Fruit fly (Drosophila melanogaster) whole organism, prepupa: Measurements from ENCODE around the gene RapGAP1.

Experiments
- Blimp-1 ChIP-seq: fragments of 200-800 bp; sonication (Bioruptor generic); optimal IDR thresholded peaks from 3 replicates; lab custom pipeline; 2017; ENCODE audit warnings: missing biosample characterization, missing genetic modification characterization, mild to moderate bottlenecking, moderate library complexity, missing genetic modification reagents
- CG10631 ChIP-seq: fragments of 200-800 bp; sonication (Bioruptor generic); optimal IDR thresholded peaks from 2 replicates; lab custom pipeline; 2016; ENCODE audit warnings: missing biosample characterization, missing genetic modification characterization
- CG10669 ChIP-seq: fragments of 200-800 bp; sonication (Bioruptor generic); optimal IDR thresholded peaks from 3 replicates; lab custom pipeline; 2018; ENCODE audit warnings: missing biosample characterization, mild to moderate bottlenecking, missing genetic modification characterization, moderate library complexity
- CG11294 ChIP-seq: fragments of 200-800 bp; sonication (Bioruptor generic); IDR thresholded peaks from 2 replicates; pipeline ENCODE4 v1.3.6; 2022; ENCODE audit warnings: missing biosample characterization, missing genetic modification characterization
- CG11762 ChIP-seq: fragments of 200-800 bp; sonication (Bioruptor generic); optimal IDR thresholded peaks from 3 replicates; lab custom pipeline; 2016; ENCODE audit warnings: missing biosample characterization, missing genetic modification characterization; ENCODE audit not compliant: insufficient read depth
- CG11902 ChIP-seq: fragments of 200-800 bp; sonication (Bioruptor generic); optimal IDR thresholded peaks from 3 replicates; lab custom pipeline; 2016; ENCODE audit warnings: missing biosample characterization, missing genetic modification characterization
- CG15336 ChIP-seq: fragments of 200-800 bp; sonication (Bioruptor generic); IDR thresholded peaks from 2 replicates; pipeline ENCODE4 v1.3.6; 2022; ENCODE audit warnings: missing biosample characterization, missing genetic modification characterization
- CG1621 ChIP-seq: fragments of 200-800 bp; sonication (Bioruptor generic); optimal IDR thresholded peaks from 3 replicates; lab custom pipeline; 2018; ENCODE audit warnings: missing biosample characterization, mild to moderate bottlenecking, missing genetic modification characterization
- CG3032 ChIP-seq: fragments of 200-800 bp; optimal IDR thresholded peaks from 2 replicates; lab custom pipeline; 2019; ENCODE audit warnings: missing biosample characterization, mild to moderate bottlenecking, missing genetic modification characterization, moderate library complexity
- CG31627 ChIP-seq: fragments of 200-800 bp; sonication (Bioruptor generic); optimal IDR thresholded peaks from 3 replicates; lab custom pipeline; 2016; ENCODE audit warnings: missing biosample characterization, missing genetic modification characterization
- CG32006 ChIP-seq: fragments of 200-800 bp; sonication (Bioruptor generic); optimal IDR thresholded peaks from 3 replicates; lab custom pipeline; 2017; ENCODE audit warnings: missing biosample characterization, mild to moderate bottlenecking, missing genetic modification characterization
- CG6163 ChIP-seq: fragments of 200-800 bp; sonication (Bioruptor generic); IDR thresholded peaks from 3 replicates; pipeline ENCODE4 v1.3.6; 2022; ENCODE audit warnings: missing biosample characterization, missing genetic modification characterization
- CG6792 ChIP-seq: fragments of 200-800 bp; sonication (Bioruptor generic); optimal IDR thresholded peaks from 3 replicates; lab custom pipeline; 2016; ENCODE audit warnings: missing biosample characterization, missing genetic modification characterization
- CG6808 ChIP-seq: fragments of 200-800 bp; sonication (Bioruptor generic); optimal IDR thresholded peaks from 3 replicates; lab custom pipeline; 2017; ENCODE audit warnings: missing biosample characterization, missing genetic modification characterization, mild to moderate bottlenecking, moderate library complexity, missing genetic modification reagents
- CG6854 ChIP-seq: fragments of 200-800 bp; sonication (Bioruptor generic); optimal IDR thresholded peaks from 2 replicates; lab custom pipeline; 2017; ENCODE audit warnings: missing biosample characterization, mild to moderate bottlenecking, missing genetic modification characterization
- CG7368 ChIP-seq: fragments of 200-800 bp; sonication (Bioruptor generic); optimal IDR thresholded peaks from 3 replicates; lab custom pipeline; 2016; ENCODE audit warnings: missing biosample characterization, missing genetic modification characterization
- CG8119 ChIP-seq: fragments of 200-800 bp; sonication (Bioruptor generic); IDR thresholded peaks from 3 replicates; pipeline ENCODE4 v1.3.6; 2022; ENCODE audit warnings: missing biosample characterization, missing genetic modification characterization
- CG8319 ChIP-seq: fragments of 200-800 bp; sonication (Bioruptor generic); optimal IDR thresholded peaks from 3 replicates; lab custom pipeline; 2016; ENCODE audit warnings: missing biosample characterization, missing genetic modification characterization
- CG8632 ChIP-seq: fragments of 200-800 bp; sonication (Bioruptor generic); optimal IDR thresholded peaks from 3 replicates; lab custom pipeline; 2016; ENCODE audit warnings: missing biosample characterization, missing genetic modification characterization
- Eip75B ChIP-seq: fragments of 200-800 bp; sonication (Bioruptor generic); optimal IDR thresholded peaks from 3 replicates; lab custom pipeline; 2016; ENCODE audit warnings: missing biosample characterization, missing genetic modification characterization
- Eip78C ChIP-seq: fragments of 200-800 bp; sonication (Bioruptor generic); peaks from one replicate; lab custom pipeline; 2016; ENCODE audit warnings: missing biosample characterization, missing genetic modification characterization
- Eip93F ChIP-seq: fragments of 200-800 bp; sonication (Bioruptor generic); optimal IDR thresholded peaks from 2 replicates; lab custom pipeline; 2016; ENCODE audit warnings: missing biosample characterization, mild to moderate bottlenecking, missing genetic modification characterization
- Ets21C ChIP-seq: fragments of 200-800 bp; sonication (Bioruptor generic); optimal IDR thresholded peaks from 3 replicates; lab custom pipeline; 2016; ENCODE audit warnings: missing biosample characterization, missing genetic modification characterization
- Ets96B ChIP-seq: fragments of 200-800 bp; optimal IDR thresholded peaks from 2 replicates; lab custom pipeline; 2019; ENCODE audit warnings: missing biosample characterization, mild to moderate bottlenecking, missing genetic modification characterization, moderate library complexity
- Gug ChIP-seq: fragments of 200-800 bp; sonication (Bioruptor generic); IDR thresholded peaks from 2 replicates; pipeline ENCODE4 v1.3.6; 2022; ENCODE audit warnings: missing biosample characterization, missing genetic modification characterization
- Hr39 ChIP-seq: fragments of 200-800 bp; sonication (Bioruptor generic); optimal IDR thresholded peaks from 2 replicates; lab custom pipeline; 2016; ENCODE audit warnings: missing biosample characterization, missing genetic modification characterization
- Hr4 ChIP-seq: fragments of 200-800 bp; sonication (Bioruptor generic); optimal IDR thresholded peaks from 3 replicates; lab custom pipeline; 2016; ENCODE audit warnings: missing biosample characterization, missing genetic modification characterization
- Lpt ChIP-seq: fragments of 200-800 bp; sonication (Bioruptor generic); optimal IDR thresholded peaks from 3 replicates; lab custom pipeline; 2016; ENCODE audit warnings: missing biosample characterization, missing genetic modification characterization
- Met ChIP-seq: fragments of 200-800 bp; sonication (Bioruptor generic); optimal IDR thresholded peaks from 3 replicates; lab custom pipeline; 2016; ENCODE audit warnings: missing biosample characterization, missing genetic modification characterization
- OdsH ChIP-seq: fragments of 200-800 bp; sonication (Bioruptor generic); optimal IDR thresholded peaks from 3 replicates; lab custom pipeline; 2016; ENCODE audit warnings: missing biosample characterization, missing genetic modification characterization
- Smox ChIP-seq: fragments of 200-800 bp; sonication (Bioruptor generic); optimal IDR thresholded peaks from 3 replicates; lab custom pipeline; 2016; ENCODE audit warnings: missing biosample characterization, missing genetic modification characterization
- Sox14 ChIP-seq: fragments of 200-800 bp; sonication (Bioruptor generic); optimal IDR thresholded peaks from 3 replicates; lab custom pipeline; 2016; ENCODE audit warnings: missing biosample characterization, missing genetic modification characterization
- Sox15 ChIP-seq: fragments of 200-800 bp; sonication (Bioruptor generic); optimal IDR thresholded peaks from 3 replicates; lab custom pipeline; 2016; ENCODE audit warnings: missing biosample characterization, missing genetic modification characterization
- achi ChIP-seq: fragments of 200-800 bp; sonication (Bioruptor generic); optimal IDR thresholded peaks from 3 replicates; lab custom pipeline; 2016; ENCODE audit warnings: missing biosample characterization, missing genetic modification characterization
- acj6 ChIP-seq: fragments of 200-800 bp; sonication (Bioruptor generic); optimal IDR thresholded peaks from 3 replicates; lab custom pipeline; 2016; ENCODE audit warnings: missing biosample characterization, missing genetic modification characterization
- cyc ChIP-seq: fragments of 200-800 bp; sonication (Bioruptor generic); optimal IDR thresholded peaks from 3 replicates; lab custom pipeline; 2016; ENCODE audit warnings: missing biosample characterization, missing genetic modification characterization
- dac ChIP-seq: fragments of 200-800 bp; sonication (Bioruptor generic); optimal IDR thresholded peaks from 2 replicates; lab custom pipeline; 2017; ENCODE audit warnings: missing biosample characterization, mild to moderate bottlenecking, missing genetic modification characterization
- dsx ChIP-seq: fragments of 200-800 bp; optimal IDR thresholded peaks from 3 replicates; lab custom pipeline; 2019; ENCODE audit warnings: missing biosample characterization, mild to moderate bottlenecking, missing genetic modification characterization, moderate library complexity; ENCODE audit not compliant: poor library complexity, severe bottlenecking
- eg ChIP-seq: fragments of 200-800 bp; sonication (Bioruptor generic); IDR thresholded peaks from 3 replicates; pipeline ENCODE4 v1.3.6; 2022; ENCODE audit warnings: missing biosample characterization, missing genetic modification characterization
- fd59A ChIP-seq: fragments of 200-800 bp; sonication (Bioruptor generic); optimal IDR thresholded peaks from 2 replicates; lab custom pipeline; 2017; ENCODE audit warnings: missing biosample characterization, mild to moderate bottlenecking, missing genetic modification characterization, missing genetic modification reagents
- fd85E ChIP-seq: fragments of 200-800 bp; sonication (Bioruptor generic); optimal IDR thresholded peaks from 3 replicates; lab custom pipeline; 2016; ENCODE audit warnings: missing biosample characterization, missing genetic modification characterization
- lz ChIP-seq: fragments of 200-800 bp; sonication (Bioruptor generic); optimal IDR thresholded peaks from 3 replicates; lab custom pipeline; 2016; ENCODE audit warnings: missing biosample characterization, missing genetic modification characterization
- net ChIP-seq: fragments of 200-800 bp; sonication (Bioruptor generic); optimal IDR thresholded peaks from 3 replicates; lab custom pipeline; 2016; ENCODE audit warnings: missing biosample characterization, missing genetic modification characterization
- pdm3 ChIP-seq: fragments of 200-800 bp; sonication (Bioruptor generic); optimal IDR thresholded peaks from 3 replicates; lab custom pipeline; 2016; ENCODE audit warnings: missing biosample characterization, missing genetic modification characterization
- salr ChIP-seq, 2 experiments: fragments of 200-800 bp; sonication (Bioruptor generic); optimal IDR thresholded peaks; 3 replicates each; lab custom pipeline; 2016 to 2018; ENCODE audit warnings: missing biosample characterization in 2 of 2, missing genetic modification characterization in 2 of 2, mild to moderate bottlenecking in 1 of 2
- spab ChIP-seq: fragments of 200-800 bp; sonication (Bioruptor generic); optimal IDR thresholded peaks from 2 replicates; lab custom pipeline; 2017; ENCODE audit warnings: missing biosample characterization, mild to moderate bottlenecking, missing genetic modification characterization, missing genetic modification reagents
- ss ChIP-seq, 2 experiments: fragments of 200-800 bp; sonication (Bioruptor generic); optimal IDR thresholded peaks; 2 replicates in 1 of 2; 3 replicates in 1 of 2; lab custom pipeline; 2017 to 2018; ENCODE audit warnings: mild to moderate bottlenecking in 2 of 2, missing biosample characterization in 2 of 2, missing genetic modification characterization in 2 of 2, moderate library complexity in 1 of 2
- svp ChIP-seq: fragments of 200-800 bp; sonication (Bioruptor generic); peaks from one replicate; lab custom pipeline; 2016; ENCODE audit warnings: missing biosample characterization, missing genetic modification characterization
- topi ChIP-seq: fragments of 200-800 bp; sonication (Bioruptor generic); optimal IDR thresholded peaks from 3 replicates; lab custom pipeline; 2016; ENCODE audit warnings: missing biosample characterization, missing genetic modification characterization
- vri ChIP-seq: fragments of 200-800 bp; sonication (Bioruptor generic); optimal IDR thresholded peaks from 3 replicates; lab custom pipeline; 2016; ENCODE audit warnings: missing biosample characterization, mild to moderate bottlenecking, missing genetic modification characterization

The RapGAP1 gene

dm6 chr2L:7601875-7602274, 23.1 kb upstream of the RapGAP1 start (continued):
- TF ChIP-seq vri (GFP tag; lab: Kevin White, UChicago) = no peak
- TF ChIP-seq CG10669 = peak; percentile 63
- peak; percentile 78 for TF ChIP-seq CG6163 (GFP tag; lab: Robert Waterston, UW)
- TF ChIP-seq salr (GFP tag; optimal IDR thresholded peaks at IDR 0.05; lab: Kevin White, UChicago) = peak; percentile 38 to 65
- TF ChIP-seq Eip78C = peak; percentile 93
- TF ChIP-seq CG6792 (GFP tag; lab: Kevin White, UChicago) = peak; percentile 47
- TF ChIP-seq CG3032 (tag; lab: Kevin White, UChicago) = peak; percentile 73
- TF ChIP-seq fd59A (GFP tag; lab: Kevin White, UChicago) = peak; percentile 54
- TF ChIP-seq CG1621 = peak; percentile 50
- no peak for TF ChIP-seq CG31627 (GFP tag; lab: Kevin White, UChicago)
- TF ChIP-seq topi = peak; percentile 14
- no peak for TF ChIP-seq Ets21C
- TF ChIP-seq svp (GFP tag; lab: Kevin White, UChicago) = no peak
- peak; percentile 57 for TF ChIP-seq Eip75B (GFP tag; lab: Kevin White, UChicago)
- no peak for TF ChIP-seq CG11902 (GFP tag; lab: Kevin White, UChicago)
- peak; percentile 79 for TF ChIP-seq CG32006 (GFP tag; lab: Kevin White, UChicago)
- peak; percentile 81 for TF ChIP-seq Gug
- peak; percentile 71 for TF ChIP-seq OdsH
- TF ChIP-seq ss (GFP tag; optimal IDR thresholded peaks at IDR 0.05; lab: Kevin White, UChicago) = peak; percentile 49 to 67
- TF ChIP-seq CG8319 (GFP tag; lab: Kevin White, UChicago) = peak; percentile 6
- TF ChIP-seq spab (GFP tag; lab: Kevin White, UChicago) = peak; percentile 56
- TF ChIP-seq Sox15 (GFP tag; lab: Kevin White, UChicago) = no peak
- peak; percentile 3 for TF ChIP-seq cyc
- TF ChIP-seq pdm3 (GFP tag; lab: Kevin White, UChicago) = peak; percentile 76
- TF ChIP-seq Met (GFP tag; lab: Kevin White, UChicago) = no peak
- no peak for TF ChIP-seq fd85E
- no peak for TF ChIP-seq CG6854 (GFP tag; lab: Kevin White, UChicago)
- no peak for TF ChIP-seq Eip93F (GFP tag; lab: Kevin White, UChicago)
- TF ChIP-seq Sox14 (GFP tag; lab: Kevin White, UChicago) = peak; percentile 57
- TF ChIP-seq Hr4 (GFP tag; lab: Kevin White, UChicago) = peak; percentile 79
- TF ChIP-seq Smox (GFP tag; lab: Kevin White, UChicago) = no peak
- TF ChIP-seq Blimp-1 (GFP tag; lab: Kevin White, UChicago) = no peak

dm6 chr2L:7598697-7599096, 19.9 kb upstream of the RapGAP1 start:
- peak; percentile 42 for TF ChIP-seq Hr4 (GFP tag; lab: Kevin White, UChicago)
- peak; percentile 84 for TF ChIP-seq Ets96B (tag; lab: Kevin White, UChicago)
- peak in 1 of 2 experiments; percentile 7 for TF ChIP-seq salr (GFP tag; optimal IDR thresholded peaks at IDR 0.05; lab: Kevin White, UChicago)
- TF ChIP-seq CG1621 = no peak
- no peak for TF ChIP-seq CG6854 (GFP tag; lab: Kevin White, UChicago)
- TF ChIP-seq svp (GFP tag; lab: Kevin White, UChicago) = peak; percentile 23
- peak; percentile 92 for TF ChIP-seq eg
- peak; percentile 25 for TF ChIP-seq CG8632
- TF ChIP-seq dac (GFP tag; lab: Kevin White, UChicago) = no peak
- peak; percentile 60 for TF ChIP-seq CG10631 (GFP tag; lab: Kevin White, UChicago)
- peak; percentile 91 for TF ChIP-seq Gug
- peak; percentile 58 for TF ChIP-seq achi (GFP tag; lab: Kevin White, UChicago)
- no peak for TF ChIP-seq CG11902 (GFP tag; lab: Kevin White, UChicago)
- TF ChIP-seq cyc = no peak
- TF ChIP-seq ss (GFP tag; optimal IDR thresholded peaks at IDR 0.05; lab: Kevin White, UChicago) = peak in 1 of 2 experiments; percentile 2
- peak; percentile 36 for TF ChIP-seq CG6808 (GFP tag; lab: Kevin White, UChicago)
- TF ChIP-seq Eip78C = peak; percentile 59
- no peak for TF ChIP-seq Hr39 (GFP tag; lab: Kevin White, UChicago)
- no peak for TF ChIP-seq pdm3 (GFP tag; lab: Kevin White, UChicago)
- TF ChIP-seq lz (GFP tag; lab: Kevin White, UChicago) = no peak
- peak; percentile 20 for TF ChIP-seq CG11762 (GFP tag; lab: Kevin White, UChicago)
- TF ChIP-seq CG7368 (GFP tag; lab: Kevin White, UChicago) = peak; percentile 26
- peak; percentile 76 for TF ChIP-seq CG11294
- TF ChIP-seq CG8119 (GFP tag; lab: Robert Waterston, UW) = peak; percentile 90
- TF ChIP-seq CG6163 (GFP tag; lab: Robert Waterston, UW) = peak; percentile 88
- peak; percentile 32 for TF ChIP-seq acj6 (GFP tag; lab: Kevin White, UChicago)
- TF ChIP-seq topi = no peak
- TF ChIP-seq CG32006 (GFP tag; lab: Kevin White, UChicago) = peak; percentile 75
- TF ChIP-seq Lpt (GFP tag; lab: Kevin White, UChicago) = no peak
- TF ChIP-seq dsx (GFP tag; lab: Kevin White, UChicago) = peak; percentile 37
- TF ChIP-seq net (GFP tag; lab: Kevin White, UChicago) = no peak
- peak; percentile 88 for TF ChIP-seq CG15336 (GFP tag; lab: Robert Waterston, UW)
